Worm (Caenorhabditis elegans): Measurements from ENCODE around the gene oac-11.

The oac-11 gene

ce11 chrII:3869601-3870000 lies 8.9 kb upstream of the oac-11 start, which contains the start of gene oac-10:
Gene oac-10 (plus strand): TSS chrII:3869901.
- TF ChIP-seq arid-1 (GFP tag; conservative IDR thresholded peaks at IDR 0.05) (no peak), unc-130 (GFP tag; optimal IDR thresholded peaks at IDR 0.05) (no peak), spr-1 (tag; optimal IDR thresholded peaks at IDR 0.05) (no peak), ctbp-1 (GFP tag; IDR thresholded peaks at IDR 0.05) (no peak), F44E2.7 (GFP tag; IDR thresholded peaks at IDR 0.05) (no peak), ceh-32 (tag; optimal IDR thresholded peaks at IDR 0.05; ENCODE audit: poor library complexity) (no peak)

ce11 chrII:3864652-3865051 lies 3.9 kb upstream of the oac-11 start, which contains the start of gene nhr-261:
Gene nhr-261 (minus strand): TSS chrII:3864752.
- TF ChIP-seq aly-2 (tag; optimal IDR thresholded peaks at IDR 0.05) (no peak), duxl-1 (tag; optimal IDR thresholded peaks at IDR 0.05; ENCODE audit: poor library complexity) (no peak), mes-2 (tag; optimal IDR thresholded peaks at IDR 0.05; ENCODE audit: poor library complexity, severe bottlenecking) (no peak), snpc-1.2 (GFP tag; IDR thresholded peaks at IDR 0.05) (no peak), nhr-11 (tag; optimal IDR thresholded peaks at IDR 0.05) (no peak)

ce11 chrII:3862053-3862452 lies 1.3 kb upstream of the oac-11 start:
- no peak for TF ChIP-seq lin-29 (GFP tag; IDR thresholded peaks at IDR 0.05)
- no peak for TF ChIP-seq ZK546.5 (tag; optimal IDR thresholded peaks at IDR 0.05)
- no peak for TF ChIP-seq sdz-12 (GFP tag; optimal IDR thresholded peaks at IDR 0.05)
- no peak for TF ChIP-seq ceh-28 (tag; optimal IDR thresholded peaks at IDR 0.05)
- TF ChIP-seq F44E2.7 (GFP tag; IDR thresholded peaks at IDR 0.05), result no peak
- TF ChIP-seq ceh-20 (GFP tag; IDR thresholded peaks at IDR 0.05), result no peak
- no peak for TF ChIP-seq ceh-82 (tag; optimal IDR thresholded peaks at IDR 0.05)
- TF ChIP-seq ceh-44 (GFP tag; IDR thresholded peaks at IDR 0.05), result no peak
- no peak for TF ChIP-seq mxl-3 (GFP tag; optimal IDR thresholded peaks at IDR 0.05)
- TF ChIP-seq saeg-2 (GFP tag; IDR thresholded peaks at IDR 0.05), result no peak
- no peak for TF ChIP-seq F10B5.3 (tag; optimal IDR thresholded peaks at IDR 0.05)
- no peak for TF ChIP-seq nhr-28 (tag; optimal IDR thresholded peaks at IDR 0.05)
- TF ChIP-seq daf-16 (GFP tag; optimal IDR thresholded peaks at IDR 0.05), result no peak
- no peak for TF ChIP-seq daf-16 (tag; optimal IDR thresholded peaks at IDR 0.05)

- TF ChIP-seq aha-1 (tag) (no peak), dpl-1 (GFP tag; optimal IDR thresholded peaks at IDR 0.05) (no peak), set-16 (GFP tag; IDR thresholded peaks at IDR 0.05) (no peak), dve-1 (tag; optimal IDR thresholded peaks at IDR 0.05; ENCODE audit: insufficient read depth) (no peak), zfp-2 (tag; optimal IDR thresholded peaks at IDR 0.05) (no peak), nhr-6 (tag; optimal IDR thresholded peaks at IDR 0.05) (no peak), mxl-2 (GFP tag; conservative IDR thresholded peaks at IDR 0.05) (no peak), aly-2 (tag; optimal IDR thresholded peaks at IDR 0.05) (no peak), tag-97 (GFP tag; IDR thresholded peaks at IDR 0.05) (no peak), Y5F2A.4 (GFP tag; optimal IDR thresholded peaks at IDR 0.05) (no peak)
These were observed 8.1 kb downstream of the oac-11 start, which contains the start of gene nhr-257 for ce11 chrII:3852654-3853053. Gene nhr-257 (plus strand): TSS chrII:3852954.

- TF ChIP-seq jun-1 (tag; optimal IDR thresholded peaks at IDR 0.05), result no peak
- TF ChIP-seq unc-130 (GFP tag; optimal IDR thresholded peaks at IDR 0.05), result no peak
- no peak for TF ChIP-seq zip-2 (tag; optimal IDR thresholded peaks at IDR 0.05)
- no peak for TF ChIP-seq vab-7 (GFP tag; IDR thresholded peaks at IDR 0.05)
- TF ChIP-seq lin-29 (GFP tag; IDR thresholded peaks at IDR 0.05), result no peak
- TF ChIP-seq nhr-102 (tag; optimal IDR thresholded peaks at IDR 0.05), result no peak
- no peak for TF ChIP-seq lsy-2 (tag; optimal IDR thresholded peaks at IDR 0.05)
- no peak for TF ChIP-seq ceh-62 (tag; optimal IDR thresholded peaks at IDR 0.05)
- no peak for TF ChIP-seq unc-39 (tag; optimal IDR thresholded peaks at IDR 0.05)
- TF ChIP-seq nhr-6 (tag; optimal IDR thresholded peaks at IDR 0.05), result no peak
- TF ChIP-seq dve-1 (tag; optimal IDR thresholded peaks at IDR 0.05; ENCODE audit: insufficient read depth), result no peak
- TF ChIP-seq madf-9 (GFP tag; conservative IDR thresholded peaks at IDR 0.05), result no peak
- TF ChIP-seq ZK546.5 (tag; optimal IDR thresholded peaks at IDR 0.05), result no peak
These were observed 10.1 kb downstream of the oac-11 start, which contains the start of gene nhr-72 for ce11 chrII:3850655-3851054. Gene nhr-72 (minus strand): TSS chrII:3850755.
